Worm (Caenorhabditis elegans) whole organism, young adult: ENCODE results near the gene clec-238.
"Not testable (repeated sequence)": the region's sequence is repeated elsewhere in the genome, so short reads cannot be mapped to it uniquely, and the experiment has no call there.

ENCODE experiments used
- B0035.1 ChIP-seq: sonication (generic microtip); optimal IDR thresholded peaks from 2 replicates; lab custom pipeline; 2016; ENCODE audit warnings: missing genetic modification characterization, mild to moderate bottlenecking, missing compliant biosample characterization, missing genotype, missing genetic modification reagents
- B0261.1 ChIP-seq: sonication (generic microtip); optimal IDR thresholded peaks from 2 replicates; lab custom pipeline; 2016; ENCODE audit warnings: mild to moderate bottlenecking, missing genetic modification characterization, moderate library complexity, missing compliant biosample characterization
- C17E4.6 ChIP-seq: fragments of 200-800 bp; sonication (Bioruptor generic); IDR thresholded peaks from 2 replicates; pipeline ENCODE4 v1.3.6; 2022; ENCODE audit warnings: missing genetic modification reagents, missing genetic modification characterization, missing compliant biosample characterization
- D2030.7 ChIP-seq: fragments of 200-800 bp; sonication (Bioruptor generic); IDR thresholded peaks from 2 replicates; pipeline ENCODE4 v1.3.6; 2022; ENCODE audit warnings: missing genetic modification reagents, missing genetic modification characterization, missing compliant biosample characterization
- F39B2.1 ChIP-seq: fragments of 200-800 bp; sonication (Bioruptor generic); IDR thresholded peaks from 2 replicates; pipeline ENCODE4 v1.3.6; 2022; ENCODE audit warnings: missing genetic modification reagents, missing genetic modification characterization, missing compliant biosample characterization
- Y56A3A.18 ChIP-seq: fragments of 200-800 bp; sonication (Bioruptor generic); IDR thresholded peaks from 2 replicates; pipeline ENCODE4 v1.3.6; 2022; ENCODE audit warnings: missing genetic modification reagents, missing genetic modification characterization, missing compliant biosample characterization
- Y67H2A.10 ChIP-seq: fragments of 200-800 bp; sonication (Bioruptor generic); conservative IDR thresholded peaks from 2 replicates; pipeline ENCODE4 v1.3.6; 2022; ENCODE audit warnings: missing genetic modification reagents, missing genetic modification characterization, missing compliant biosample characterization
- ama-1 ChIP-seq, 3 experiments: fragments of 150-350 bp in 1 of 3; sonication (generic microtip) in 2 of 3; optimal IDR thresholded peaks; 2 replicates each; lab custom pipeline; 2014 to 2018; ENCODE audit warnings: missing biosample characterization in 2 of 3, missing genetic modification characterization in 2 of 3, missing genetic modification reagents in 2 of 3
- aptf-2 ChIP-seq: fragments of 200-800 bp; sonication (Bioruptor generic); conservative IDR thresholded peaks from 2 replicates; pipeline ENCODE4 v1.3.6; 2022; ENCODE audit warnings: missing genetic modification reagents, missing genetic modification characterization, missing compliant biosample characterization
- attf-5 ChIP-seq: fragments of 200-800 bp; sonication (Bioruptor generic); optimal IDR thresholded peaks from 2 replicates; lab custom pipeline; 2018; ENCODE audit warnings: mild to moderate bottlenecking, missing genetic modification characterization, missing compliant biosample characterization
- attf-6 ChIP-seq: fragments of 200-800 bp; sonication (Bioruptor generic); IDR thresholded peaks from 2 replicates; pipeline ENCODE4 v1.3.6; 2022; ENCODE audit warnings: missing genetic modification reagents, missing genetic modification characterization, missing compliant biosample characterization
- ccch-3 ChIP-seq: fragments of 200-800 bp; sonication (Bioruptor generic); optimal IDR thresholded peaks from 2 replicates; lab custom pipeline; 2018; ENCODE audit warnings: mild to moderate bottlenecking, missing genetic modification characterization, missing compliant biosample characterization
- ceh-100 ChIP-seq: fragments of 200-800 bp; sonication (Bioruptor generic); IDR thresholded peaks from 2 replicates; pipeline ENCODE4 v1.3.6; 2022; ENCODE audit warnings: missing genetic modification reagents, missing genetic modification characterization, missing compliant biosample characterization
- ceh-27 ChIP-seq: fragments of 200-800 bp; sonication (Bioruptor generic); optimal IDR thresholded peaks from 2 replicates; lab custom pipeline; 2018; ENCODE audit warnings: mild to moderate bottlenecking, missing genetic modification characterization, moderate library complexity, missing compliant biosample characterization
- dpl-1 ChIP-seq: fragments of 150-350 bp; optimal IDR thresholded peaks from 2 replicates; lab custom pipeline; 2014; ENCODE audit warnings: missing biosample characterization, missing genetic modification reagents, missing genetic modification characterization
- efl-1 ChIP-seq: fragments of 150-350 bp; optimal IDR thresholded peaks from 2 replicates; lab custom pipeline; 2014; ENCODE audit warnings: missing biosample characterization, missing genetic modification reagents, missing genetic modification characterization
- egl-18 ChIP-seq: fragments of 200-800 bp; sonication (Bioruptor generic); IDR thresholded peaks from 2 replicates; pipeline ENCODE4 v1.3.6; 2022; ENCODE audit warnings: missing genetic modification reagents, missing genetic modification characterization, missing compliant biosample characterization
- ekl-4 ChIP-seq: fragments of 200-800 bp; sonication (Bioruptor generic); IDR thresholded peaks from 2 replicates; pipeline ENCODE4 v1.3.6; 2022; ENCODE audit warnings: missing genetic modification reagents, missing genetic modification characterization, missing compliant biosample characterization
- lin-54 ChIP-seq: fragments of 200-800 bp; sonication (Bioruptor generic); optimal IDR thresholded peaks from 2 replicates; lab custom pipeline; 2018; ENCODE audit warnings: mild to moderate bottlenecking, missing genetic modification characterization, missing compliant biosample characterization
- madf-3 ChIP-seq: fragments of 200-800 bp; sonication (Bioruptor generic); IDR thresholded peaks from 2 replicates; pipeline ENCODE4 v1.3.6; 2022; ENCODE audit warnings: missing genetic modification reagents, missing genetic modification characterization, missing compliant biosample characterization
- madf-6 ChIP-seq: fragments of 200-800 bp; sonication (Bioruptor generic); IDR thresholded peaks from 2 replicates; pipeline ENCODE4 v1.3.6; 2022; ENCODE audit warnings: missing genetic modification reagents, missing genetic modification characterization, missing compliant biosample characterization
- madf-8 ChIP-seq: fragments of 200-800 bp; sonication (Bioruptor generic); conservative IDR thresholded peaks from 2 replicates; pipeline ENCODE4 v1.3.6; 2022; ENCODE audit warnings: missing genetic modification reagents, missing genetic modification characterization, missing compliant biosample characterization
- mcd-1 ChIP-seq: fragments of 200-800 bp; sonication (Bioruptor generic); IDR thresholded peaks from 2 replicates; pipeline ENCODE4 v1.3.6; 2022; ENCODE audit warnings: missing genetic modification reagents, missing genetic modification characterization, missing compliant biosample characterization
- nfya-1 ChIP-seq: sonication (generic microtip); optimal IDR thresholded peaks from 2 replicates; lab custom pipeline; 2017; ENCODE audit warnings: antibody characterized with exemption, missing compliant biosample characterization, missing genetic modification characterization, borderline replicate concordance; ENCODE audit not compliant: insufficient read depth
- nfya-2 ChIP-seq: fragments of 200-800 bp; sonication (Bioruptor generic); IDR thresholded peaks from 2 replicates; pipeline ENCODE4 v1.3.6; 2022; ENCODE audit warnings: missing genetic modification reagents, missing genetic modification characterization, missing compliant biosample characterization
- nhr-120 ChIP-seq: fragments of 200-800 bp; sonication (Bioruptor generic); IDR thresholded peaks from 2 replicates; pipeline ENCODE4 v1.3.6; 2022; ENCODE audit warnings: missing genetic modification characterization, missing compliant biosample characterization
- nhr-27 ChIP-seq: fragments of 200-800 bp; sonication (Bioruptor generic); optimal IDR thresholded peaks from 2 replicates; lab custom pipeline; 2018; ENCODE audit warnings: mild to moderate bottlenecking, missing genetic modification characterization, moderate library complexity, missing compliant biosample characterization
- pbrm-1 ChIP-seq: fragments of 200-800 bp; sonication (Bioruptor generic); IDR thresholded peaks from 2 replicates; pipeline ENCODE4 v1.3.6; 2022; ENCODE audit warnings: missing genetic modification reagents, missing genetic modification characterization, missing compliant biosample characterization
- rcor-1 ChIP-seq: fragments of 200-800 bp; sonication (Bioruptor generic); IDR thresholded peaks from 2 replicates; pipeline ENCODE4 v1.3.6; 2022; ENCODE audit warnings: missing genetic modification reagents, missing genetic modification characterization, missing compliant biosample characterization
- sdz-38 ChIP-seq: sonication (generic microtip); optimal IDR thresholded peaks from 2 replicates; lab custom pipeline; 2016; ENCODE audit warnings: missing genotype, missing genetic modification characterization, missing compliant biosample characterization
- snpc-1.3 ChIP-seq: sonication (generic microtip); optimal IDR thresholded peaks from 2 replicates; lab custom pipeline; 2017; ENCODE audit warnings: missing genetic modification characterization, mild to moderate bottlenecking, missing compliant biosample characterization, antibody characterized with exemption, moderate library complexity, missing genotype, missing genetic modification reagents; ENCODE audit not compliant: insufficient read depth
- snpc-3.4 ChIP-seq: sonication (generic microtip); optimal IDR thresholded peaks from 2 replicates; lab custom pipeline; 2017; ENCODE audit warnings: missing genetic modification characterization, mild to moderate bottlenecking, missing compliant biosample characterization, antibody characterized with exemption, moderate library complexity, missing genotype, missing genetic modification reagents
- snpc-4 ChIP-seq, 5 experiments: fragments of 150-350 bp in 1 of 5; sonication (generic microtip) in 4 of 5; optimal IDR thresholded peaks; 2 replicates each; lab custom pipeline; 2014 to 2018; ENCODE audit warnings: missing genetic modification characterization in 5 of 5, missing biosample characterization in 3 of 5, antibody characterized with exemption in 2 of 5, mild to moderate bottlenecking in 2 of 5, missing compliant biosample characterization in 2 of 5, missing genotype in 2 of 5, moderate library complexity in 2 of 5, missing genetic modification reagents in 1 of 5
- xnd-1 ChIP-seq: sonication (generic microtip); optimal IDR thresholded peaks from 2 replicates; lab custom pipeline; 2016; ENCODE audit warnings: missing genotype, missing genetic modification reagents, missing genetic modification characterization, missing compliant biosample characterization
- zim-3 ChIP-seq: sonication (generic microtip); optimal IDR thresholded peaks from 2 replicates; lab custom pipeline; 2017; ENCODE audit warnings: mild to moderate bottlenecking, missing genetic modification characterization, moderate library complexity, missing compliant biosample characterization
- ztf-26 ChIP-seq: sonication (generic microtip); optimal IDR thresholded peaks from 2 replicates; lab custom pipeline; 2017; ENCODE audit warnings: missing genetic modification characterization, missing compliant biosample characterization
- ztf-3 ChIP-seq: fragments of 200-800 bp; sonication (Bioruptor generic); optimal IDR thresholded peaks from 2 replicates; lab custom pipeline; 2018; ENCODE audit warnings: mild to moderate bottlenecking, missing genetic modification characterization, missing compliant biosample characterization

clec-238 gene

ce11 chrV:16938731-16939130, 12.9 kb upstream of the clec-238 start, which contains the start of gene fbxa-148:
fbxa-148 (plus strand) TSS chrV:16939031.
- TF ChIP-seq sdz-38; B0261.1 (tag; lab: Kevin White, UChicago); madf-3 (GFP tag; lab: Robert Waterston, UW): not testable (repeated sequence)

ce11 chrV:16948011-16948410, 3.6 kb upstream of the clec-238 start, which contains the start of gene fbxa-112:
fbxa-112 (minus strand) TSS chrV:16948111.
- not testable (repeated sequence) for TF ChIP-seq snpc-3.4 (tag; lab: Kevin White, UChicago); nfya-2; ceh-100 (GFP tag; lab: Robert Waterston, UW)
- TF ChIP-seq, all 124 proteins: peak for 0; not testable (repeated sequence) for 124

- TF ChIP-seq mcd-1, ekl-4, C17E4.6 (GFP tag; lab: Robert Waterston, UW): not testable (repeated sequence)
Measured at ce11 chrV:16949609-16950008, 2.0 kb upstream of the clec-238 start, which contains the start of gene fbxa-111. fbxa-111 (minus strand) TSS chrV:16949709.

- peak; percentile 84 for TF ChIP-seq xnd-1
- no peak for TF ChIP-seq lin-54 (GFP tag; lab: Kevin White, UChicago)
- no peak for TF ChIP-seq sdz-38
- peak; percentile 78 for TF ChIP-seq attf-6 (GFP tag; lab: Robert Waterston, UW)
- peak; percentile 78 for TF ChIP-seq madf-8
- TF ChIP-seq B0261.1 (tag; lab: Kevin White, UChicago), result no peak
- no peak for TF ChIP-seq ztf-3 (GFP tag; lab: Kevin White, UChicago)
- no peak for TF ChIP-seq aptf-2 (GFP tag; lab: Robert Waterston, UW)
- TF ChIP-seq Y67H2A.10 (GFP tag; lab: Robert Waterston, UW), result no peak
- no peak for TF ChIP-seq snpc-4 (GFP tag; optimal IDR thresholded peaks at IDR 0.05; lab: Kevin White, UChicago)
- peak in 1 of 4 experiments; percentile 40 for TF ChIP-seq snpc-4 (tag; optimal IDR thresholded peaks at IDR 0.05; lab: Kevin White, UChicago)
- TF ChIP-seq madf-3 (GFP tag; lab: Robert Waterston, UW), result 0 out of 2 replicates have a peak, but pooled peaks have one; percentile 42
- peak; percentile 79 for TF ChIP-seq efl-1
- TF ChIP-seq ccch-3, result no peak
- TF ChIP-seq Y56A3A.18 (GFP tag; lab: Robert Waterston, UW), result no peak
- TF ChIP-seq pbrm-1 (GFP tag; lab: Robert Waterston, UW), result no peak
- no peak for TF ChIP-seq ceh-27 (GFP tag; lab: Kevin White, UChicago)
- peak; percentile 38 for TF ChIP-seq dpl-1 (GFP tag; lab: Kevin White, UChicago)
- no peak for TF ChIP-seq D2030.7
- TF ChIP-seq attf-5, result no peak
- peak; percentile 90 for TF ChIP-seq madf-6
- TF ChIP-seq, all 124 proteins: peak for 8
Measured at ce11 chrV:16950036-16950435, 1.6 kb upstream of the clec-238 start.

ce11 chrV:16954766-16955165, 3.2 kb downstream of the clec-238 start, which contains the start of gene srh-206:
srh-206 (minus strand) TSS chrV:16954866.
- TF ChIP-seq nfya-1 (tag; lab: Kevin White, UChicago), result no peak
- no peak for TF ChIP-seq zim-3 (tag; lab: Kevin White, UChicago)
- TF ChIP-seq efl-1, result no peak
- no peak for TF ChIP-seq B0035.1
- no peak for TF ChIP-seq nhr-27 (tag; lab: Kevin White, UChicago)
- no peak for TF ChIP-seq ztf-26 (tag; lab: Kevin White, UChicago)
- no peak for TF ChIP-seq nhr-120 (GFP tag; lab: Robert Waterston, UW)
- no peak for TF ChIP-seq Y56A3A.18 (GFP tag; lab: Robert Waterston, UW)
- TF ChIP-seq ama-1 (optimal IDR thresholded peaks at IDR 0.05; lab: Kevin White, UChicago), result no peak
- TF ChIP-seq ama-1 (GFP tag; optimal IDR thresholded peaks at IDR 0.05; lab: Kevin White, UChicago), result no peak
- TF ChIP-seq F39B2.1, result no peak
- no peak for TF ChIP-seq snpc-1.3
- TF ChIP-seq egl-18 (GFP tag; lab: Robert Waterston, UW), result no peak
- no peak for TF ChIP-seq attf-5
- TF ChIP-seq rcor-1 (GFP tag; lab: Robert Waterston, UW), result no peak
